Worm (Caenorhabditis elegans) whole organism, L4 larva: Measurements from ENCODE around the gene chpf-1.
A peak's percentile ranks its signal among the peaks of the same experiment; 100 is the strongest.

Source experiments
- D1046.2 ChIP-seq: fragments of 200-800 bp; sonication (Bioruptor generic); IDR thresholded peaks from 2 replicates; pipeline ENCODE4 v1.3.6; 2022; ENCODE audit warnings: missing genetic modification characterization, missing compliant biosample characterization
- F44E2.7 ChIP-seq: fragments of 200-800 bp; sonication (Bioruptor generic); IDR thresholded peaks from 2 replicates; pipeline ENCODE4 v2.1.2; 2022; ENCODE audit warnings: missing genetic modification characterization, missing compliant biosample characterization
- F49E8.2 ChIP-seq: sonication (generic microtip); optimal IDR thresholded peaks from 2 replicates; lab custom pipeline; 2016; ENCODE audit warnings: missing compliant biosample characterization, mild to moderate bottlenecking, missing genetic modification characterization, borderline replicate concordance
- T26A8.4 ChIP-seq: fragments of 200-800 bp; sonication (Bioruptor generic); IDR thresholded peaks from 2 replicates; pipeline ENCODE4 v1.3.6; 2022; ENCODE audit warnings: missing genetic modification characterization, missing compliant biosample characterization
- Y48G9A.11 ChIP-seq: fragments of 200-800 bp; sonication (Bioruptor generic); IDR thresholded peaks from 2 replicates; pipeline ENCODE4 v1.3.6; 2022; ENCODE audit warnings: missing genetic modification reagents, missing genetic modification characterization, missing compliant biosample characterization
- Y5F2A.4 ChIP-seq: fragments of 200-800 bp; sonication (Bioruptor generic); optimal IDR thresholded peaks from 2 replicates; lab custom pipeline; 2018; ENCODE audit warnings: mild to moderate bottlenecking, missing genetic modification characterization, missing compliant biosample characterization
- Y75B8A.6 ChIP-seq: fragments of 200-800 bp; sonication (Bioruptor generic); IDR thresholded peaks from 2 replicates; pipeline ENCODE4 v1.3.6; 2022; ENCODE audit warnings: missing genetic modification reagents, missing genetic modification characterization, missing compliant biosample characterization
- ZK546.5 ChIP-seq, 2 experiments: sonication (generic microtip); optimal IDR thresholded peaks; 2 replicates each; lab custom pipeline; 2017; ENCODE audit warnings: missing biosample characterization in 2 of 2, missing genetic modification characterization in 2 of 2
- arid-1 ChIP-seq: fragments of 200-800 bp; sonication (Bioruptor generic); conservative IDR thresholded peaks from 2 replicates; pipeline ENCODE4 v1.3.6; 2022; ENCODE audit warnings: missing genetic modification reagents, missing genetic modification characterization, missing compliant biosample characterization
- ceh-20 ChIP-seq: fragments of 200-800 bp; sonication (Bioruptor generic); IDR thresholded peaks from 2 replicates; pipeline ENCODE4 v1.3.6; 2022; ENCODE audit warnings: missing genetic modification reagents, missing genetic modification characterization, missing compliant biosample characterization
- ceh-28 ChIP-seq: fragments of 150-350 bp; optimal IDR thresholded peaks from 2 replicates; lab custom pipeline; 2014; ENCODE audit warnings: missing biosample characterization, missing genetic modification reagents, missing genetic modification characterization
- ceh-32 ChIP-seq: sonication (generic microtip); optimal IDR thresholded peaks from 2 replicates; lab custom pipeline; 2016; ENCODE audit warnings: mild to moderate bottlenecking, missing genetic modification characterization, missing compliant biosample characterization; ENCODE audit not compliant: poor library complexity
- ceh-44 ChIP-seq: fragments of 200-800 bp; sonication (Bioruptor generic); IDR thresholded peaks from 2 replicates; pipeline ENCODE4 v1.3.6; 2022; ENCODE audit warnings: missing genetic modification reagents, missing genetic modification characterization, missing compliant biosample characterization
- ceh-82 ChIP-seq: sonication (generic microtip); optimal IDR thresholded peaks from 2 replicates; lab custom pipeline; 2017; ENCODE audit warnings: missing biosample characterization, missing genetic modification characterization
- cey-2 ChIP-seq: sonication (generic microtip); optimal IDR thresholded peaks from 3 replicates; lab custom pipeline; 2017; ENCODE audit warnings: missing genetic modification characterization, mild to moderate bottlenecking, missing compliant biosample characterization, antibody characterized with exemption, borderline replicate concordance; ENCODE audit not compliant: insufficient read depth
- daf-12 ChIP-seq: fragments of 150-350 bp; optimal IDR thresholded peaks from 2 replicates; lab custom pipeline; 2014; ENCODE audit warnings: missing biosample characterization, missing genetic modification reagents, missing genetic modification characterization
- daf-16 ChIP-seq, 3 experiments: sonication (generic microtip); optimal IDR thresholded peaks; 2 replicates each; lab custom pipeline; 2016 to 2017; ENCODE audit warnings: missing genetic modification characterization in 3 of 3, missing genetic modification reagents in 3 of 3, mild to moderate bottlenecking in 2 of 3, missing compliant biosample characterization in 2 of 3, missing biosample characterization in 1 of 3, moderate library complexity in 1 of 3
- daf-19 ChIP-seq: fragments of 200-800 bp; sonication (Bioruptor generic); conservative IDR thresholded peaks from 2 replicates; pipeline ENCODE4 v1.3.6; 2022; ENCODE audit warnings: missing genetic modification characterization, missing compliant biosample characterization
- daf-8 ChIP-seq: fragments of 200-800 bp; sonication (Bioruptor generic); IDR thresholded peaks from 2 replicates; pipeline ENCODE4 v1.3.6; 2022; ENCODE audit warnings: missing genetic modification characterization, missing compliant biosample characterization
- dmd-6 ChIP-seq: fragments of 200-800 bp; sonication (Bioruptor generic); IDR thresholded peaks from 2 replicates; pipeline ENCODE4 v1.3.6; 2022; ENCODE audit warnings: missing genetic modification reagents, missing genetic modification characterization, missing compliant biosample characterization
- dve-1 ChIP-seq: sonication (generic microtip); optimal IDR thresholded peaks from 2 replicates; lab custom pipeline; 2017; ENCODE audit warnings: antibody characterized with exemption, mild to moderate bottlenecking, missing genetic modification characterization, missing compliant biosample characterization; ENCODE audit not compliant: insufficient read depth
- egl-27 ChIP-seq: sonication (generic microtip); optimal IDR thresholded peaks from 3 replicates; lab custom pipeline; 2017; ENCODE audit warnings: missing biosample characterization, missing genetic modification reagents, missing genetic modification characterization
- hif-1 ChIP-seq, 2 experiments: sonication (generic microtip); optimal IDR thresholded peaks; 2 replicates each; lab custom pipeline; 2016 to 2017; ENCODE audit warnings: missing compliant biosample characterization in 2 of 2, missing genetic modification characterization in 2 of 2, missing genetic modification reagents in 2 of 2, missing genotype in 2 of 2, mild to moderate bottlenecking in 1 of 2
- hlh-30 ChIP-seq: sonication (generic microtip); optimal IDR thresholded peaks from 2 replicates; lab custom pipeline; 2017; ENCODE audit warnings: antibody characterized with exemption, mild to moderate bottlenecking, missing genetic modification characterization, missing compliant biosample characterization; ENCODE audit not compliant: insufficient read depth
- hmg-1.1 ChIP-seq: fragments of 200-800 bp; sonication (Bioruptor generic); IDR thresholded peaks from 2 replicates; pipeline ENCODE4 v1.3.6; 2022; ENCODE audit warnings: missing genetic modification reagents, missing genetic modification characterization, missing compliant biosample characterization
- jun-1 ChIP-seq: fragments of 150-350 bp; optimal IDR thresholded peaks from 2 replicates; lab custom pipeline; 2014; ENCODE audit warnings: missing biosample characterization, missing genetic modification reagents, missing genetic modification characterization
- lin-1 ChIP-seq: fragments of 200-800 bp; sonication (Bioruptor generic); IDR thresholded peaks from 2 replicates; pipeline ENCODE4 v1.3.6; 2022; ENCODE audit warnings: missing genetic modification reagents, missing genetic modification characterization, missing compliant biosample characterization
- lin-13 ChIP-seq: fragments of 150-350 bp; optimal IDR thresholded peaks from 2 replicates; lab custom pipeline; 2014; ENCODE audit warnings: missing biosample characterization, missing genetic modification reagents, missing genetic modification characterization
- lin-38 ChIP-seq: fragments of 200-800 bp; sonication (Bioruptor generic); IDR thresholded peaks from 2 replicates; pipeline ENCODE4 v1.3.6; 2022; ENCODE audit warnings: missing genetic modification reagents, missing genetic modification characterization, missing compliant biosample characterization
- lir-3 ChIP-seq: sonication (generic microtip); optimal IDR thresholded peaks from 2 replicates; lab custom pipeline; 2016; ENCODE audit warnings: mild to moderate bottlenecking, missing genetic modification characterization, missing compliant biosample characterization
- lsy-2 ChIP-seq, 2 experiments: fragments of 150-350 bp in 1 of 2; sonication (generic microtip) in 1 of 2; optimal IDR thresholded peaks; 2 replicates each; lab custom pipeline; 2014 to 2017; ENCODE audit warnings: missing biosample characterization in 2 of 2, missing genetic modification characterization in 2 of 2
- madf-9 ChIP-seq: fragments of 200-800 bp; sonication (Bioruptor generic); conservative IDR thresholded peaks from 2 replicates; pipeline ENCODE4 v1.3.6; 2022; ENCODE audit warnings: missing genetic modification reagents, missing genetic modification characterization, missing compliant biosample characterization
- mdt-29 ChIP-seq: fragments of 200-800 bp; sonication (Bioruptor generic); IDR thresholded peaks from 2 replicates; pipeline ENCODE4 v1.3.6; 2022; ENCODE audit warnings: missing genetic modification reagents, missing genetic modification characterization, missing compliant biosample characterization
- mxl-3 ChIP-seq: fragments of 200-800 bp; sonication (Bioruptor generic); optimal IDR thresholded peaks from 2 replicates; lab custom pipeline; 2018; ENCODE audit warnings: mild to moderate bottlenecking, missing genetic modification characterization, missing compliant biosample characterization
- nhr-237 ChIP-seq: sonication (generic microtip); optimal IDR thresholded peaks from 2 replicates; lab custom pipeline; 2017; ENCODE audit warnings: missing biosample characterization, missing genetic modification characterization
- nhr-42 ChIP-seq: fragments of 200-800 bp; sonication (Bioruptor generic); IDR thresholded peaks from 2 replicates; pipeline ENCODE4 v1.3.6; 2022; ENCODE audit warnings: missing genetic modification characterization, missing compliant biosample characterization
- nhr-76 ChIP-seq: fragments of 150-350 bp; optimal IDR thresholded peaks from 2 replicates; lab custom pipeline; 2014; ENCODE audit warnings: missing biosample characterization, missing genetic modification characterization
- php-3 ChIP-seq: fragments of 200-800 bp; sonication (Bioruptor generic); IDR thresholded peaks from 2 replicates; pipeline ENCODE4 v1.3.6; 2022; ENCODE audit warnings: missing genetic modification reagents, missing genetic modification characterization, missing compliant biosample characterization
- pqm-1 ChIP-seq: sonication (generic microtip); optimal IDR thresholded peaks from 2 replicates; lab custom pipeline; 2017; ENCODE audit warnings: missing biosample characterization, missing genetic modification characterization
- saeg-2 ChIP-seq: fragments of 200-800 bp; sonication (Bioruptor generic); IDR thresholded peaks from 2 replicates; pipeline ENCODE4 v1.3.6; 2022; ENCODE audit warnings: missing genetic modification reagents, missing genetic modification characterization, missing compliant biosample characterization
- skn-1 ChIP-seq: fragments of 150-350 bp; optimal IDR thresholded peaks from 2 replicates; lab custom pipeline; 2014; ENCODE audit warnings: missing biosample characterization, missing genetic modification characterization
- snpc-1.2 ChIP-seq: fragments of 200-800 bp; sonication (Bioruptor generic); IDR thresholded peaks from 2 replicates; pipeline ENCODE4 v1.3.6; 2022; ENCODE audit warnings: missing genetic modification reagents, missing genetic modification characterization, missing compliant biosample characterization
- unc-130 ChIP-seq: sonication (generic microtip); optimal IDR thresholded peaks from 2 replicates; lab custom pipeline; 2016; ENCODE audit warnings: missing genetic modification reagents, missing genetic modification characterization, missing compliant biosample characterization
- unc-39 ChIP-seq: sonication (generic microtip); optimal IDR thresholded peaks from 2 replicates; lab custom pipeline; 2017; ENCODE audit warnings: missing biosample characterization, missing genetic modification characterization
- zag-1 ChIP-seq: fragments of 150-350 bp; optimal IDR thresholded peaks from 2 replicates; lab custom pipeline; 2014; ENCODE audit warnings: missing biosample characterization, missing genetic modification characterization
- zfp-2 ChIP-seq: sonication (generic microtip); optimal IDR thresholded peaks from 2 replicates; lab custom pipeline; 2016; ENCODE audit warnings: mild to moderate bottlenecking, missing genetic modification characterization, missing compliant biosample characterization
- zfp-3 ChIP-seq: fragments of 200-800 bp; sonication (Bioruptor generic); conservative IDR thresholded peaks from 2 replicates; pipeline ENCODE4 v1.3.6; 2022; ENCODE audit warnings: missing genetic modification reagents, missing genetic modification characterization, missing compliant biosample characterization
- zip-11 ChIP-seq: fragments of 200-800 bp; sonication (Bioruptor generic); IDR thresholded peaks from 2 replicates; pipeline ENCODE4 v1.3.6; 2022; ENCODE audit warnings: missing genetic modification characterization, missing compliant biosample characterization
- zip-2 ChIP-seq: fragments of 150-350 bp; optimal IDR thresholded peaks from 2 replicates; lab custom pipeline; 2014; ENCODE audit warnings: missing biosample characterization, missing genetic modification characterization
- ztf-11 ChIP-seq: fragments of 150-350 bp; optimal IDR thresholded peaks from 2 replicates; lab custom pipeline; 2014; ENCODE audit warnings: missing biosample characterization, missing genetic modification characterization

chpf-1 gene

ce11 chrV:10174632-10175075 is 28.6 kb downstream of the chpf-1 start (continued):
- TF ChIP-seq ceh-20 (peak; percentile 58; the same call in 1 of the 2 replicates), Y75B8A.6 (GFP tag; lab: Robert Waterston, UW) (no peak), hlh-30 (peak; percentile 73), mxl-3 (GFP tag; lab: Kevin White, UChicago) (peak; percentile 28), unc-130 (GFP tag; lab: Kevin White, UChicago) (no peak), zfp-2 (no peak), zag-1 (tag; lab: Kevin White, UChicago) (peak; percentile 20), dmd-6 (GFP tag; lab: Robert Waterston, UW) (peak; percentile 47), nhr-76 (tag; lab: Kevin White, UChicago) (no peak), ZK546.5 (tag; optimal IDR thresholded peaks at IDR 0.05; lab: Kevin White, UChicago) (no peak), nhr-237 (tag; lab: Kevin White, UChicago) (no peak), zip-2 (tag; lab: Kevin White, UChicago) (no peak), F44E2.7 (no peak), hif-1 (tag; optimal IDR thresholded peaks at IDR 0.05; lab: Kevin White, UChicago) (peak in 1 of 2 experiments; percentile 66), D1046.2 (no peak), egl-27 (tag; lab: Kevin White, UChicago) (no peak), daf-8 (no peak), mdt-29 (0 out of 2 replicates have a peak, but pooled peaks have one; percentile 25), nhr-42 (GFP tag; lab: Robert Waterston, UW) (0 out of 2 replicates have a peak, but pooled peaks have one; percentile 15), dve-1 (tag; lab: Kevin White, UChicago) (no peak), lin-13 (GFP tag; lab: Kevin White, UChicago) (no peak), daf-12 (tag; lab: Kevin White, UChicago) (no peak), saeg-2 (GFP tag; lab: Robert Waterston, UW) (0 out of 2 replicates have a peak, but pooled peaks have one; percentile 26), daf-16 (GFP tag; optimal IDR thresholded peaks at IDR 0.05; lab: Kevin White, UChicago) (no peak), daf-16 (tag; optimal IDR thresholded peaks at IDR 0.05; lab: Kevin White, UChicago) (no peak), cey-2 (tag; lab: Kevin White, UChicago) (no peak), T26A8.4 (GFP tag; lab: Robert Waterston, UW) (no peak), F49E8.2 (tag; lab: Kevin White, UChicago) (no peak), ceh-44 (no peak), snpc-1.2 (GFP tag; lab: Robert Waterston, UW) (no peak), pqm-1 (tag; lab: Kevin White, UChicago) (no peak), unc-39 (tag; lab: Kevin White, UChicago) (no peak), zip-11 (no peak), madf-9 (GFP tag; lab: Robert Waterston, UW) (no peak), Y5F2A.4 (GFP tag; lab: Kevin White, UChicago) (no peak), lin-38 (GFP tag; lab: Robert Waterston, UW) (peak; percentile 47; the same call in 1 of the 2 replicates), ceh-28 (peak; percentile 78), jun-1 (tag; lab: Kevin White, UChicago) (no peak), ztf-11 (no peak), ceh-82 (tag; lab: Kevin White, UChicago) (no peak), lsy-2 (tag; optimal IDR thresholded peaks at IDR 0.05; lab: Kevin White, UChicago) (peak; percentile 62 to 85), ceh-32 (tag; lab: Kevin White, UChicago) (no peak), php-3 (GFP tag; lab: Robert Waterston, UW) (no peak), lir-3 (tag; lab: Kevin White, UChicago) (no peak), arid-1 (GFP tag; lab: Robert Waterston, UW) (0 out of 2 replicates have a peak, but pooled peaks have one; percentile 31), lin-1 (GFP tag; lab: Robert Waterston, UW) (no peak), daf-19 (no peak), skn-1 (no peak), hmg-1.1 (GFP tag; lab: Robert Waterston, UW) (peak; percentile 82), Y48G9A.11 (GFP tag; lab: Robert Waterston, UW) (no peak), zfp-3 (GFP tag; lab: Robert Waterston, UW) (no peak)
